Fruit fly (Drosophila melanogaster) whole organism, embryonic: ENCODE data around the gene Cerk.

Source experiments
- Adf1 ChIP-seq: fragments of 200-800 bp; sonication (Bioruptor generic); IDR thresholded peaks from 2 replicates; pipeline ENCODE4 v1.3.6; 2022; ENCODE audit warnings: missing biosample characterization, missing genetic modification characterization
- CG10274 ChIP-seq: fragments of 200-800 bp; sonication (Bioruptor generic); optimal IDR thresholded peaks from 3 replicates; lab custom pipeline; 2017; ENCODE audit warnings: missing biosample characterization, mild to moderate bottlenecking, missing genetic modification characterization
- CG13624 ChIP-seq: fragments of 200-800 bp; sonication (Bioruptor generic); optimal IDR thresholded peaks from 2 replicates; lab custom pipeline; 2016; ENCODE audit warnings: missing biosample characterization, missing genetic modification characterization
- CG15479 ChIP-seq: fragments of 200-800 bp; sonication (Bioruptor generic); optimal IDR thresholded peaks from 3 replicates; lab custom pipeline; 2019; ENCODE audit warnings: missing biosample characterization, mild to moderate bottlenecking, missing genetic modification characterization, moderate library complexity
- CG1832 ChIP-seq: fragments of 200-800 bp; sonication (Bioruptor generic); optimal IDR thresholded peaks from 2 replicates; lab custom pipeline; 2017; ENCODE audit warnings: missing biosample characterization, mild to moderate bottlenecking, missing genetic modification characterization, inconsistent platforms
- CG30020 ChIP-seq: fragments of 200-800 bp; optimal IDR thresholded peaks from 2 replicates; lab custom pipeline; 2019; ENCODE audit warnings: missing biosample characterization, mild to moderate bottlenecking, missing genetic modification characterization, moderate library complexity
- CG31388 ChIP-seq: fragments of 200-800 bp; sonication (Bioruptor generic); optimal IDR thresholded peaks from 2 replicates; lab custom pipeline; 2016; ENCODE audit warnings: missing biosample characterization, missing genetic modification characterization
- CG7786 ChIP-seq: fragments of 200-800 bp; sonication (Bioruptor generic); optimal IDR thresholded peaks from 2 replicates; lab custom pipeline; 2016; ENCODE audit warnings: missing biosample characterization, missing genetic modification characterization
- CG9817 ChIP-seq: fragments of 200-800 bp; sonication (Bioruptor generic); optimal IDR thresholded peaks from 2 replicates; lab custom pipeline; 2018; ENCODE audit warnings: missing biosample characterization, mild to moderate bottlenecking, missing genetic modification characterization, moderate library complexity
- CG9932 ChIP-seq: fragments of 200-800 bp; sonication (Bioruptor generic); IDR thresholded peaks from 2 replicates; pipeline ENCODE4 v1.3.6; 2022; ENCODE audit warnings: missing biosample characterization, missing genetic modification characterization
- CHES-1-like ChIP-seq: fragments of 200-800 bp; sonication (Bioruptor generic); optimal IDR thresholded peaks from 2 replicates; lab custom pipeline; 2016; ENCODE audit warnings: missing biosample characterization, missing genetic modification characterization
- D ChIP-seq, 2 experiments: fragments of 200-800 bp in 1 of 2; fragments of >200 bp in 1 of 2; sonication (Bioruptor generic) in 1 of 2; optimal IDR thresholded peaks; 2 replicates in 1 of 2; 3 replicates in 1 of 2; lab custom pipeline; 2017; ENCODE audit warnings: mild to moderate bottlenecking in 1 of 2, missing biosample characterization in 1 of 2, missing genetic modification characterization in 1 of 2, missing genetic modification reagents in 1 of 2
- Dbx ChIP-seq: fragments of 200-800 bp; sonication (Bioruptor generic); IDR thresholded peaks from 3 replicates; pipeline ENCODE4 v1.3.6; 2022; ENCODE audit warnings: missing biosample characterization, missing genetic modification characterization
- Deaf1 ChIP-seq: fragments of 200-800 bp; optimal IDR thresholded peaks from 3 replicates; lab custom pipeline; 2019; ENCODE audit warnings: missing biosample characterization, mild to moderate bottlenecking, missing genetic modification characterization, moderate library complexity
- Doc2 ChIP-seq: fragments of 200-800 bp; sonication (Bioruptor generic); IDR thresholded peaks from 2 replicates; pipeline ENCODE4 v1.3.6; 2022; ENCODE audit warnings: missing biosample characterization, missing genetic modification characterization
- ERR ChIP-seq: fragments of 200-800 bp; sonication (Bioruptor generic); optimal IDR thresholded peaks from 2 replicates; lab custom pipeline; 2016; ENCODE audit warnings: missing biosample characterization, missing genetic modification characterization
- Ets65A ChIP-seq: fragments of 200-800 bp; sonication (Bioruptor generic); peaks from one replicate; lab custom pipeline; 2016; ENCODE audit warnings: missing biosample characterization, missing genetic modification characterization
- Fer1 ChIP-seq: fragments of 200-800 bp; sonication (Bioruptor generic); optimal IDR thresholded peaks from 2 replicates; lab custom pipeline; 2017; ENCODE audit warnings: missing biosample characterization, mild to moderate bottlenecking, missing genetic modification characterization
- Jarid2 ChIP-seq: fragments of 200-800 bp; sonication (Bioruptor generic); optimal IDR thresholded peaks from 3 replicates; lab custom pipeline; 2017; ENCODE audit warnings: mild to moderate bottlenecking, missing biosample characterization, missing genetic modification reagents, missing genetic modification characterization
- MBD-R2 ChIP-seq: fragments of 200-800 bp; sonication (Bioruptor generic); IDR thresholded peaks from 2 replicates; pipeline ENCODE4 v1.3.6; 2022; ENCODE audit warnings: missing biosample characterization, missing genetic modification characterization
- MTF-1 ChIP-seq: fragments of 200-800 bp; sonication (Bioruptor generic); optimal IDR thresholded peaks from 2 replicates; lab custom pipeline; 2018; ENCODE audit warnings: missing biosample characterization, mild to moderate bottlenecking, missing genetic modification characterization, borderline replicate concordance
- Med ChIP-seq: fragments of 200-800 bp; sonication (Bioruptor generic); peaks from one replicate; lab custom pipeline; 2016; ENCODE audit warnings: missing biosample characterization, missing genetic modification characterization, mild to moderate bottlenecking, inconsistent platforms, moderate library complexity
- NK7.1 ChIP-seq: fragments of 200-800 bp; sonication (Bioruptor generic); optimal IDR thresholded peaks from 3 replicates; lab custom pipeline; 2016; ENCODE audit warnings: missing biosample characterization, missing genetic modification characterization
- Opbp ChIP-seq: fragments of 200-800 bp; sonication (Bioruptor generic); IDR thresholded peaks from 3 replicates; pipeline ENCODE4 v1.3.6; 2022; ENCODE audit warnings: missing biosample characterization, missing genetic modification characterization; ENCODE audit not compliant: partially characterized antibody
- Trl ChIP-seq, 3 experiments: fragments of >200 bp in 2 of 3; fragments of 200-800 bp in 1 of 3; sonication (Bioruptor generic) in 1 of 3; optimal IDR thresholded peaks; 2 replicates in 1 of 3; 3 replicates in 2 of 3; lab custom pipeline; 2016 to 2017; ENCODE audit warnings: missing biosample characterization in 1 of 3, missing genetic modification characterization in 1 of 3
- abd-A ChIP-seq: fragments of 200-800 bp; sonication (Bioruptor generic); optimal IDR thresholded peaks from 3 replicates; lab custom pipeline; 2019; ENCODE audit warnings: missing biosample characterization, mild to moderate bottlenecking, missing genetic modification characterization, moderate library complexity
- crol ChIP-seq: fragments of 200-800 bp; sonication (Bioruptor generic); IDR thresholded peaks from 2 replicates; pipeline ENCODE4 v1.3.6; 2022; ENCODE audit warnings: missing biosample characterization, missing genetic modification characterization
- crp ChIP-seq, 2 experiments: fragments of 200-800 bp; sonication (Bioruptor generic); optimal IDR thresholded peaks; 2 replicates in 1 of 2; 3 replicates in 1 of 2; lab custom pipeline; 2017; ENCODE audit warnings: missing biosample characterization in 2 of 2, missing genetic modification characterization in 2 of 2, mild to moderate bottlenecking in 1 of 2, moderate library complexity in 1 of 2
- ewg ChIP-seq: fragments of 200-800 bp; sonication (Bioruptor generic); optimal IDR thresholded peaks from 3 replicates; lab custom pipeline; 2017; ENCODE audit warnings: mild to moderate bottlenecking, missing biosample characterization, missing genetic modification reagents, missing genetic modification characterization
- fd3F ChIP-seq: fragments of 200-800 bp; sonication (Bioruptor generic); optimal IDR thresholded peaks from 2 replicates; lab custom pipeline; 2018; ENCODE audit warnings: missing biosample characterization, mild to moderate bottlenecking, missing genetic modification characterization, moderate library complexity
- ftz-f1 ChIP-seq: fragments of 200-800 bp; sonication (Bioruptor generic); optimal IDR thresholded peaks from 2 replicates; lab custom pipeline; 2016; ENCODE audit warnings: missing biosample characterization, missing genetic modification characterization
- grau ChIP-seq: fragments of 200-800 bp; optimal IDR thresholded peaks from 3 replicates; lab custom pipeline; 2019; ENCODE audit warnings: missing biosample characterization, mild to moderate bottlenecking, missing genetic modification characterization, moderate library complexity
- hkb ChIP-seq, 2 experiments: fragments of 200-800 bp in 1 of 2; fragments of >200 bp in 1 of 2; sonication (Bioruptor generic) in 1 of 2; IDR thresholded peaks in 1 of 2; optimal IDR thresholded peaks in 1 of 2; 2 replicates each; pipeline versions ENCODE4 v1.3.6 to Lab custom; 2017 to 2022; ENCODE audit warnings: missing biosample characterization in 1 of 2, missing genetic modification characterization in 1 of 2
- lmd ChIP-seq: fragments of 200-800 bp; sonication (Bioruptor generic); IDR thresholded peaks from 2 replicates; pipeline ENCODE4 v1.3.6; 2022; ENCODE audit warnings: missing biosample characterization, missing genetic modification characterization
- lola ChIP-seq, 3 experiments: fragments of >200 bp in 2 of 3; fragments of 200-800 bp in 1 of 3; sonication (Bioruptor generic) in 1 of 3; optimal IDR thresholded peaks; 2 replicates each; lab custom pipeline; 2017 to 2019; ENCODE audit warnings: missing biosample characterization in 3 of 3, missing genetic modification characterization in 3 of 3, mild to moderate bottlenecking in 1 of 3, moderate library complexity in 1 of 3
- nom ChIP-seq: fragments of 200-800 bp; sonication (Bioruptor generic); optimal IDR thresholded peaks from 2 replicates; lab custom pipeline; 2017; ENCODE audit warnings: missing biosample characterization, missing genetic modification characterization, mild to moderate bottlenecking, moderate library complexity, missing genetic modification reagents
- onecut ChIP-seq: fragments of 200-800 bp; sonication (Bioruptor generic); IDR thresholded peaks from 2 replicates; pipeline ENCODE4 v1.3.6; 2022; ENCODE audit warnings: missing biosample characterization, missing genetic modification characterization
- pfk ChIP-seq: fragments of 200-800 bp; sonication (Bioruptor generic); optimal IDR thresholded peaks from 2 replicates; lab custom pipeline; 2018; ENCODE audit warnings: missing biosample characterization, mild to moderate bottlenecking, missing genetic modification characterization, moderate library complexity
- phol ChIP-seq: fragments of 200-800 bp; sonication (Bioruptor generic); optimal IDR thresholded peaks from 3 replicates; lab custom pipeline; 2018; ENCODE audit warnings: missing biosample characterization, mild to moderate bottlenecking, missing genetic modification characterization, moderate library complexity
- row ChIP-seq: fragments of 200-800 bp; sonication (Bioruptor generic); IDR thresholded peaks from 3 replicates; pipeline ENCODE4 v1.3.6; 2022; ENCODE audit warnings: missing biosample characterization, missing genetic modification characterization
- sim ChIP-seq: fragments of 200-800 bp; sonication (Bioruptor generic); IDR thresholded peaks from 2 replicates; pipeline ENCODE4 v1.3.6; 2022; ENCODE audit warnings: missing biosample characterization, missing genetic modification characterization
- sr ChIP-seq: fragments of 200-800 bp; sonication (Bioruptor generic); IDR thresholded peaks from 3 replicates; pipeline ENCODE4 v1.3.6; 2022; ENCODE audit warnings: missing biosample characterization, missing genetic modification characterization

The Cerk gene

dm6 chr3R:5350393-5350972, 17.6 kb downstream of the Cerk start, which contains the start of gene mtd (continued):
- no peak for TF ChIP-seq Doc2 (GFP tag; lab: Robert Waterston, UW)
- peak; percentile 47; the same call in 1 of the 3 replicates for TF ChIP-seq sr
- TF ChIP-seq row (GFP tag; lab: Robert Waterston, UW): peak; percentile 56
- TF ChIP-seq Ets65A (GFP tag; lab: Kevin White, UChicago): peak; percentile 94
- 0 out of 3 replicates have a peak, but pooled peaks have one; percentile 35 for TF ChIP-seq Dbx (GFP tag; lab: Robert Waterston, UW)
- TF ChIP-seq Med (GFP tag; lab: Kevin White, UChicago): peak; percentile 82
- peak; percentile 28 for TF ChIP-seq CG13624
- TF ChIP-seq MTF-1: no peak
- peak in 1 of 2 experiments; percentile 8 for TF ChIP-seq Trl (optimal IDR thresholded peaks at IDR 0.05; lab: Kevin White, UChicago)
- TF ChIP-seq Trl (GFP tag; optimal IDR thresholded peaks at IDR 0.05; lab: Kevin White, UChicago): no peak
- no peak for TF ChIP-seq NK7.1
- peak; percentile 17; the same call in 1 of the 2 replicates for TF ChIP-seq CG9932 (GFP tag; lab: Robert Waterston, UW)

- TF ChIP-seq grau (tag; lab: Kevin White, UChicago): peak; percentile 56
- no peak for TF ChIP-seq phol (tag; lab: Kevin White, UChicago)
- peak; percentile 24 to 45 for TF ChIP-seq Trl (optimal IDR thresholded peaks at IDR 0.05; lab: Kevin White, UChicago)
- no peak for TF ChIP-seq Trl (GFP tag; optimal IDR thresholded peaks at IDR 0.05; lab: Kevin White, UChicago)
- peak; percentile 38 for TF ChIP-seq CG1832 (GFP tag; lab: Kevin White, UChicago)
- peak; percentile 88 for TF ChIP-seq abd-A
- 0 out of 3 replicates have a peak, but pooled peaks have one; percentile 17 for TF ChIP-seq row (GFP tag; lab: Robert Waterston, UW)
- TF ChIP-seq ERR (GFP tag; lab: Kevin White, UChicago): peak; percentile 13
- peak; percentile 60 for TF ChIP-seq ewg
- TF ChIP-seq Adf1: peak; percentile 18; the same call in 1 of the 2 replicates
- peak; percentile 56 for TF ChIP-seq crol (GFP tag; lab: Robert Waterston, UW)
- no peak for TF ChIP-seq CG10274 (GFP tag; lab: Kevin White, UChicago)
- TF ChIP-seq fd3F: no peak
- peak in 1 of 2 experiments; percentile 33 for TF ChIP-seq crp (GFP tag; optimal IDR thresholded peaks at IDR 0.05; lab: Kevin White, UChicago)
- TF ChIP-seq lola (GFP tag; optimal IDR thresholded peaks at IDR 0.05; lab: Kevin White, UChicago): no peak
- peak; percentile 15 for TF ChIP-seq Deaf1 (tag; lab: Kevin White, UChicago)
- peak; percentile 93 for TF ChIP-seq onecut
- no peak for TF ChIP-seq CG7786
- TF ChIP-seq MBD-R2: peak; percentile 12; the same call in 1 of the 2 replicates
- TF ChIP-seq Jarid2: no peak
- no peak for TF ChIP-seq CG15479 (GFP tag; lab: Kevin White, UChicago)
- no peak for TF ChIP-seq CG31388 (GFP tag; lab: Kevin White, UChicago)
- peak; percentile 40 for TF ChIP-seq Fer1 (GFP tag; lab: Kevin White, UChicago)
- peak; percentile 62 for TF ChIP-seq ftz-f1 (GFP tag; lab: Kevin White, UChicago)
- TF ChIP-seq CG30020 (tag; lab: Kevin White, UChicago): no peak
- TF ChIP-seq lmd (GFP tag; lab: Robert Waterston, UW): no peak
These were observed 21.3 kb downstream of the Cerk start for dm6 chr3R:5346707-5347323.

- TF ChIP-seq Ets65A (GFP tag; lab: Kevin White, UChicago) (peak; percentile 17), hkb (optimal IDR thresholded peaks at IDR 0.05; lab: Kevin White, UChicago) (no peak), hkb (GFP tag; IDR thresholded peaks at IDR 0.05; lab: Robert Waterston, UW) (no peak), CHES-1-like (GFP tag; lab: Kevin White, UChicago) (no peak), pfk (no peak), D (optimal IDR thresholded peaks at IDR 0.05; lab: Kevin White, UChicago) (peak; percentile 29), D (GFP tag; optimal IDR thresholded peaks at IDR 0.05; lab: Kevin White, UChicago) (no peak), Opbp (GFP tag; lab: Robert Waterston, UW) (0 out of 3 replicates have a peak, but pooled peaks have one; percentile 8), nom (GFP tag; lab: Kevin White, UChicago) (peak; percentile 38), CG9817 (tag; lab: Kevin White, UChicago) (no peak), sim (GFP tag; lab: Robert Waterston, UW) (no peak)
These were observed 36.2 kb downstream of the Cerk start for dm6 chr3R:5331764-5332405.
